Worm (Caenorhabditis elegans) whole organism, L1 larva: ENCODE measurements around the gene F53E10.5.
"Not testable (repeated sequence)": the region's sequence is repeated elsewhere in the genome, so short reads cannot be mapped to it uniquely, and the experiment has no call there.

ENCODE experiments used
- C34B4.2 ChIP-seq: sonication (generic microtip); optimal IDR thresholded peaks from 2 replicates; lab custom pipeline; 2017; ENCODE audit warnings: mild to moderate bottlenecking, missing genetic modification characterization, missing compliant biosample characterization
- Y116A8C.19 ChIP-seq: sonication (generic microtip); optimal IDR thresholded peaks from 2 replicates; lab custom pipeline; 2016; ENCODE audit warnings: missing compliant biosample characterization, missing genetic modification characterization, borderline replicate concordance
- aly-2 ChIP-seq: fragments of 150-350 bp; optimal IDR thresholded peaks from 2 replicates; lab custom pipeline; 2014; ENCODE audit warnings: missing biosample characterization, missing genetic modification characterization
- ama-1 ChIP-seq: fragments of 150-350 bp; optimal IDR thresholded peaks from 2 replicates; lab custom pipeline; 2014
- ceh-8 ChIP-seq: fragments of 200-800 bp; sonication (Bioruptor generic); optimal IDR thresholded peaks from 2 replicates; lab custom pipeline; 2018; ENCODE audit warnings: mild to moderate bottlenecking, missing genetic modification characterization, moderate library complexity, missing compliant biosample characterization
- ceh-82 ChIP-seq, 3 experiments: fragments of 150-350 bp in 1 of 3; sonication (generic microtip) in 2 of 3; optimal IDR thresholded peaks; 2 replicates each; lab custom pipeline; 2014 to 2017; ENCODE audit warnings: missing biosample characterization in 3 of 3, missing genetic modification characterization in 3 of 3
- ceh-90 ChIP-seq: sonication (generic microtip); optimal IDR thresholded peaks from 2 replicates; lab custom pipeline; 2016; ENCODE audit warnings: missing genetic modification characterization, missing compliant biosample characterization
- ces-1 ChIP-seq: fragments of 150-350 bp; optimal IDR thresholded peaks from 2 replicates; lab custom pipeline; 2014; ENCODE audit warnings: missing biosample characterization, missing genetic modification reagents, missing genetic modification characterization
- dpl-1 ChIP-seq, 3 experiments: fragments of 150-350 bp in 2 of 3; sonication (generic microtip) in 1 of 3; optimal IDR thresholded peaks; 2 replicates each; lab custom pipeline; 2014 to 2017; ENCODE audit warnings: missing biosample characterization in 3 of 3, missing genetic modification characterization in 3 of 3, missing genetic modification reagents in 3 of 3
- dsc-1 ChIP-seq: sonication (generic microtip); optimal IDR thresholded peaks from 2 replicates; lab custom pipeline; 2016; ENCODE audit warnings: mild to moderate bottlenecking, missing genetic modification characterization, missing compliant biosample characterization
- efl-1 ChIP-seq, 4 experiments: fragments of 150-350 bp; optimal IDR thresholded peaks in 3 of 4; peaks in 1 of 4; 1 replicate in 1 of 4; 2 replicates in 3 of 4; lab custom pipeline; 2014; ENCODE audit warnings: missing biosample characterization in 2 of 4, missing genetic modification characterization in 2 of 4, missing genetic modification reagents in 2 of 4
- egl-13 ChIP-seq: sonication (generic microtip); optimal IDR thresholded peaks from 2 replicates; lab custom pipeline; 2016; ENCODE audit warnings: missing genotype, missing genetic modification reagents, missing genetic modification characterization, missing compliant biosample characterization
- ets-5 ChIP-seq: fragments of 200-800 bp; sonication (Bioruptor generic); IDR thresholded peaks from 2 replicates; pipeline ENCODE4 v1.3.6; 2022; ENCODE audit warnings: missing genetic modification characterization, missing compliant biosample characterization
- fkh-10 ChIP-seq: sonication (generic microtip); optimal IDR thresholded peaks from 2 replicates; lab custom pipeline; 2017; ENCODE audit warnings: missing biosample characterization, missing genetic modification reagents, missing genetic modification characterization
- fkh-4 ChIP-seq: sonication (generic microtip); optimal IDR thresholded peaks from 2 replicates; lab custom pipeline; 2016; ENCODE audit warnings: missing compliant biosample characterization, missing genetic modification characterization, borderline replicate concordance
- hlh-17 ChIP-seq: fragments of 200-800 bp; sonication (Bioruptor generic); optimal IDR thresholded peaks from 2 replicates; lab custom pipeline; 2018; ENCODE audit warnings: missing genetic modification characterization, mild to moderate bottlenecking, missing compliant biosample characterization, moderate library complexity, borderline replicate concordance
- hlh-4 ChIP-seq: sonication (generic microtip); optimal IDR thresholded peaks from 2 replicates; lab custom pipeline; 2016; ENCODE audit warnings: mild to moderate bottlenecking, missing genetic modification characterization, missing compliant biosample characterization
- isw-1 ChIP-seq: fragments of 200-800 bp; sonication (Bioruptor generic); IDR thresholded peaks from 2 replicates; pipeline ENCODE4 v1.3.6; 2022; ENCODE audit warnings: missing genetic modification characterization, missing compliant biosample characterization
- lin-13 ChIP-seq: fragments of 150-350 bp; optimal IDR thresholded peaks from 2 replicates; lab custom pipeline; 2014; ENCODE audit warnings: missing biosample characterization, missing genetic modification reagents, missing genetic modification characterization
- lin-15B ChIP-seq: fragments of 150-350 bp; sonication (generic microtip); optimal IDR thresholded peaks from 3 replicates; lab custom pipeline; 2014; ENCODE audit warnings: missing biosample characterization, missing genetic modification characterization
- lin-39 ChIP-seq: fragments of 150-350 bp; optimal IDR thresholded peaks from 2 replicates; lab custom pipeline; 2014; ENCODE audit warnings: missing biosample characterization, missing genetic modification reagents, missing genetic modification characterization
- mab-9 ChIP-seq: fragments of 200-800 bp; sonication (Bioruptor generic); IDR thresholded peaks from 2 replicates; pipeline ENCODE4 v1.3.6; 2022; ENCODE audit warnings: missing genetic modification reagents, missing genetic modification characterization, missing compliant biosample characterization
- nhr-12 ChIP-seq: sonication (generic microtip); optimal IDR thresholded peaks from 2 replicates; lab custom pipeline; 2017; ENCODE audit warnings: missing biosample characterization, missing genetic modification characterization
- nhr-19 ChIP-seq: fragments of 200-800 bp; sonication (Bioruptor generic); conservative IDR thresholded peaks from 2 replicates; pipeline ENCODE4 v1.3.6; 2022; ENCODE audit warnings: missing genetic modification characterization, missing compliant biosample characterization
- nhr-20 ChIP-seq: sonication (generic microtip); optimal IDR thresholded peaks from 2 replicates; lab custom pipeline; 2016; ENCODE audit warnings: mild to moderate bottlenecking, missing genetic modification characterization, missing compliant biosample characterization
- nhr-28 ChIP-seq: fragments of 150-350 bp; optimal IDR thresholded peaks from 2 replicates; lab custom pipeline; 2014; ENCODE audit warnings: missing biosample characterization, missing genetic modification characterization
- nhr-77 ChIP-seq: fragments of 150-350 bp; optimal IDR thresholded peaks from 2 replicates; lab custom pipeline; 2014; ENCODE audit warnings: missing biosample characterization, missing genetic modification characterization
- nhr-84 ChIP-seq: sonication (generic microtip); optimal IDR thresholded peaks from 2 replicates; lab custom pipeline; 2017; ENCODE audit warnings: missing biosample characterization, missing genetic modification characterization
- pax-3 ChIP-seq: fragments of 200-800 bp; sonication (Bioruptor generic); optimal IDR thresholded peaks from 2 replicates; lab custom pipeline; 2018; ENCODE audit warnings: mild to moderate bottlenecking, missing genetic modification characterization, moderate library complexity, missing compliant biosample characterization
- sox-4 ChIP-seq: sonication (generic microtip); optimal IDR thresholded peaks from 2 replicates; lab custom pipeline; 2016; ENCODE audit warnings: missing genetic modification characterization, missing compliant biosample characterization
- sup-37 ChIP-seq: fragments of 200-800 bp; sonication (Bioruptor generic); optimal IDR thresholded peaks from 2 replicates; lab custom pipeline; 2018; ENCODE audit warnings: mild to moderate bottlenecking, missing genetic modification characterization, missing compliant biosample characterization
- swsn-7 ChIP-seq: sonication (generic microtip); optimal IDR thresholded peaks from 2 replicates; lab custom pipeline; 2016; ENCODE audit warnings: missing genetic modification characterization, missing compliant biosample characterization
- tbx-2 ChIP-seq: sonication (generic microtip); optimal IDR thresholded peaks from 2 replicates; lab custom pipeline; 2016; ENCODE audit warnings: missing genetic modification characterization, missing compliant biosample characterization
- tlp-1 ChIP-seq: fragments of 150-350 bp; optimal IDR thresholded peaks from 2 replicates; lab custom pipeline; 2014; ENCODE audit warnings: missing biosample characterization, missing genetic modification characterization
- unc-30 ChIP-seq: sonication (generic microtip); optimal IDR thresholded peaks from 2 replicates; lab custom pipeline; 2017; ENCODE audit warnings: missing biosample characterization, missing genetic modification characterization
- unc-98 ChIP-seq: fragments of 200-800 bp; sonication (Bioruptor generic); IDR thresholded peaks from 2 replicates; pipeline ENCODE4 v1.3.6; 2022; ENCODE audit warnings: missing genetic modification characterization, missing compliant biosample characterization
- xbp-1 ChIP-seq: sonication (generic microtip); optimal IDR thresholded peaks from 2 replicates; lab custom pipeline; 2016; ENCODE audit warnings: missing genetic modification characterization, missing compliant biosample characterization
- zip-4 ChIP-seq: fragments of 200-800 bp; sonication (Bioruptor generic); optimal IDR thresholded peaks from 2 replicates; lab custom pipeline; 2018; ENCODE audit warnings: mild to moderate bottlenecking, missing genetic modification characterization, moderate library complexity, missing compliant biosample characterization
- ztf-11 ChIP-seq, 2 experiments: sonication (generic microtip); optimal IDR thresholded peaks; 2 replicates each; lab custom pipeline; 2016 to 2017; ENCODE audit warnings: missing genetic modification characterization in 2 of 2, missing biosample characterization in 1 of 2, missing compliant biosample characterization in 1 of 2

The F53E10.5 gene

DNA sequence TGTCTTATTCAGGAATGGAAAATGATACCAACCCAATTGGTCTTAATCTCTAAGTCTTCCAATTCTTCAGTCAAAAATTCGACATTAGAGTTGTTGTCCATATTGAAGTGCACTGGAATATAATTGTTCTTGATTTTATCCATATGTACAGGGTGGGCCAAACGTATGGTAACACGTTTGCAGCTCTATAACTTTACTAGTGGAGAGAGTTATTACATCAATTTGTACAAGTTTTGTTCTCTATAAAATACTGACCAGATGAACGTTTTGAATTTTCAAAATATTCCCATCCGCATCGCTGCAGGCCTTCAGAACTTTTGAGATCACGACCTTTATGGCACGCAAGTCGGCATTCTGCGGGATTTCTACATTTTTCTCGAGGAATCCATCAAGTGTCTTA lies at the start of gene F53E10.5:
Gene F53E10.5, minus strand, starts transcription at position 101 of the 400 bp plus-strand sequence.
- not testable (repeated sequence) for TF ChIP-seq C34B4.2 (tag; lab: Kevin White, UChicago); isw-1 (GFP tag; lab: Robert Waterston, UW); nhr-77
- TF ChIP-seq, all 84 proteins: peak for 0; not testable (repeated sequence) for 84

DNA sequence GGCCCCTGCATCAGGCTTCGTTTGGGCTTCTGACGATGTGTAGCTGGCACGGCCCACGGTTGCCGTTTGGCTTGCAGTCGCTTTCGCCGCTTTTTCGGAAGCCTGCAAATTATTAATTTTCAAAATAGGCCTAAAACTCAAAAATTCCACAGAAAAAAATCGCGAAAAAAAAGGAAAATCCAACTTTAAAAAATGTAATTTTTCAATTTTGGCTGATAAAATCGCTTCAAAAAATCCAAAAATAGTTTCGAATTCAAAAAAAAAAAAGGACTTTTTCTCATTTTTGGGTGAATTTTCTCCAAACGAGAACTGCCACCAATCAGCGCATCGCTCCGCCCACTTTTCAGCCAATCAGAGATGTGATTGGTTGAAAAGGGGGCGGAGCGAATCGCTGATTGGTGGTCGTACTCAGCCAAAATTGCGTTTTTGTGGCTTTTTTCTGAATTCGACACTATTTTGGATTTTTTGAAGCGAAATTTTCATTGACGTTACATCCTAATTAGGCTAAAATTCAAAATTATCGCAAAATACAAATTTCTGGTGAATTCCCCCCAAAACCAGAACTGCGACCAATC lies 48.6 kb upstream of the F53E10.5 start:
- TF ChIP-seq hlh-17 (GFP tag; lab: Kevin White, UChicago) (no peak), aly-2 (tag; lab: Kevin White, UChicago) (no peak), nhr-12 (tag; lab: Kevin White, UChicago) (no peak), lin-15B (tag; lab: Kevin White, UChicago) (no peak), dsc-1 (tag; lab: Kevin White, UChicago) (no peak), xbp-1 (tag; lab: Kevin White, UChicago) (no peak), lin-39 (tag; lab: Kevin White, UChicago) (no peak), dpl-1 (GFP tag; optimal IDR thresholded peaks at IDR 0.05; lab: Kevin White, UChicago) (no peak), ama-1 (lab: Kevin White, UChicago) (no peak), fkh-10 (no peak), fkh-4 (no peak), unc-98 (GFP tag; lab: Robert Waterston, UW) (no peak), ztf-11 (tag; optimal IDR thresholded peaks at IDR 0.05; lab: Kevin White, UChicago) (no peak)
- TF ChIP-seq, all 84 proteins: peak for 0

DNA sequence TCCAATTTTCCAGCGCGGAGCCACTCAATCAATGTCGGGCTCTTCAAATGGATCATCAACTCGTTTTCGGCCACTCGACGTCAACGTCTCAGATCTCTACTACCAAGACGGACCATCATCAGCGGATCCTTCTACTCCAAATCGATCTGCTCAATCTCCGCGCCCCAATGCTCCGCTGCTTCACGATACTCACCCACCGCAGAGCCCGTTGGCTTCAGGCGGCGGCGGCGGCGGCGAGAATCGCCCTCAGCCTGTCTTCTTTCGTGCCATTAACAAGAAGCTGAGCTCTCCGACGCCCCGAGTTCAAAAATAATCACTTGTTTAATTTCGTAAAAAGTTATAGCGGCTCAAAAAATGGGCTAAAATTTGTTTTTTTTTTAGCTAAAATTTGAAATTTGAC lies 47.3 kb upstream of the F53E10.5 start:
- no peak for TF ChIP-seq xbp-1 (tag; lab: Kevin White, UChicago)
- TF ChIP-seq unc-30 (tag; lab: Kevin White, UChicago): no peak
- TF ChIP-seq ces-1 (GFP tag; lab: Kevin White, UChicago): no peak
- TF ChIP-seq sup-37 (GFP tag; lab: Kevin White, UChicago): no peak
- TF ChIP-seq egl-13 (tag; lab: Kevin White, UChicago): no peak
- TF ChIP-seq zip-4 (GFP tag; lab: Kevin White, UChicago): no peak
- no peak for TF ChIP-seq ceh-90
- no peak for TF ChIP-seq pax-3 (tag; lab: Kevin White, UChicago)
- no peak for TF ChIP-seq tbx-2 (tag; lab: Kevin White, UChicago)
- TF ChIP-seq nhr-19 (GFP tag; lab: Robert Waterston, UW): no peak
- no peak for TF ChIP-seq swsn-7 (tag; lab: Kevin White, UChicago)
- TF ChIP-seq ets-5: no peak
- no peak for TF ChIP-seq nhr-20 (tag; lab: Kevin White, UChicago)
- TF ChIP-seq hlh-4 (tag; lab: Kevin White, UChicago): no peak
- TF ChIP-seq isw-1 (GFP tag; lab: Robert Waterston, UW): no peak
- no peak for TF ChIP-seq ceh-82 (tag; optimal IDR thresholded peaks at IDR 0.05; lab: Kevin White, UChicago)
- TF ChIP-seq nhr-84 (tag; lab: Kevin White, UChicago): no peak
- TF ChIP-seq nhr-28 (tag; lab: Kevin White, UChicago): no peak
- no peak for TF ChIP-seq ceh-8 (GFP tag; lab: Kevin White, UChicago)

DNA sequence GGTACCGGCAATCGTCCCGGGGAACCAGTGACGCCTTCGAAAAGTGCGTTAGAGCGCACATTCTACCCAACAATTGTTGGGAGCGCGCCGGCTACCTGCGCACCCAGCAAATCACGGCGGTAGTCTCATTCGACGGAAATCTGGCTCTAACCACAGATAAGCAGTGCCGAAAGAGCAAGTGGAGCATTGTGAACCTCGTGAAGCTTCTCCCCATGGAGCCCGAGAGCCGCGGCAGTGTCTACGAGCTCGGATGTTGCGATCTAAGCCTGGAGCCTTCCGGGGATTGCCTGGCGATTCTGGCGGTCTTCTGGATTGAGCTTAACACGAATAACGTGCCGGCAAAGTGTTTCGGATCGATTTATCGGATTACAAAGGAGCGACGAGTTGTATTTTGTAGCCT lies 40.8 kb upstream of the F53E10.5 start:
- TF ChIP-seq dpl-1 (GFP tag; optimal IDR thresholded peaks at IDR 0.05; lab: Kevin White, UChicago): peak in 1 of 3 experiments; percentile 1
- no peak for TF ChIP-seq sox-4
- no peak for TF ChIP-seq mab-9 (GFP tag; lab: Robert Waterston, UW)
- TF ChIP-seq efl-1 (optimal IDR thresholded peaks at IDR 0.05; lab: Kevin White, UChicago): no peak
- TF ChIP-seq efl-1 (GFP tag; optimal IDR thresholded peaks at IDR 0.05 in 1 of 2; lab: Kevin White, UChicago): peak in 1 of 2 experiments; percentile 10
- TF ChIP-seq Y116A8C.19 (tag; lab: Kevin White, UChicago): no peak
- no peak for TF ChIP-seq isw-1 (GFP tag; lab: Robert Waterston, UW)
- TF ChIP-seq tlp-1 (tag; lab: Kevin White, UChicago): no peak
- TF ChIP-seq aly-2 (tag; lab: Kevin White, UChicago): no peak
- TF ChIP-seq lin-13 (GFP tag; lab: Kevin White, UChicago): no peak
